Worm (Caenorhabditis elegans): ENCODE results near the gene R05G9.5.

The R05G9.5 gene

DNA sequence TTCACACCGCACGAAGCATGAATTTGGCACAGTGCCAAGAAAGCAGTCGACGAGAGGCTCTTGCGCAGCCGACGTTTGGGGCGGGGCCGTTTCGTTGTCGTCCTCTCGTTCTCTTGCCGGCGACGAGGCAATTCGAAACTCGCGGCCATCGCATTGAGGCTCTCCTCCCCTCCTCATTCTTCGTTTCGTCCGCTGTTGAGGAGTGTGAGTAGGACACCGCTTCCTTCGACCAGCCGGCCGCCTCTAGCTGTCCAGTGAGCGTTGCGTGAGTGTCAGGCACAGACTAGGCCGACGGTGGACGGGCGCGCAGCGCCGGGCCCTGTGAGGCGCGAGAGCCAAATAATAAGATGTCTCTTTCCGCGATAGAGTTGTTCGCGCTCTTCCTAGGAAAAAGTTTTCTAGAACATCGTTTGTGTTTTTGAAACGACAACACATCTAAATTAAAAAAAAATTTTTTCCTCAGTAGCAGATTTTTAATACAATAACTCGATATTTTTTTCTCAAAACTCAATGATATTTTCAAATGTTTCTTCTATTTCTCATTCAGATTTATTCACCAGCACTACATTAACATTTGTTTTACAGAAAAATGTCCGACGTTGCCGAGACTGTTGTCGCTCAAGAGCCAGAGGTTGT lies 8.1 kb downstream of the R05G9.5 start, which contains the start of the genes T28D9.11 and T28D9.1:
TSS of gene T28D9.11 (minus strand) at position 177 of the 636 bp plus-strand sequence.
TSS of gene T28D9.1 (plus strand) at position 586 of the 636 bp plus-strand sequence.
- TF ChIP-seq hmbx-1 (tag; optimal IDR thresholded peaks at IDR 0.05) (no peak), pes-1 (GFP tag; IDR thresholded peaks at IDR 0.05) (peak; percentile 60; the same call in 1 of the 2 replicates), tra-4 (tag; optimal IDR thresholded peaks at IDR 0.05) (no peak), B0310.2 (tag; optimal IDR thresholded peaks at IDR 0.05) (peak; percentile 72), sea-1 (GFP tag; conservative IDR thresholded peaks at IDR 0.05) (no peak), scrt-1 (GFP tag; IDR thresholded peaks at IDR 0.05) (0 out of 2 replicates have a peak, but pooled peaks have one; percentile 59), hmg-4 (GFP tag; optimal IDR thresholded peaks at IDR 0.05) (peak; percentile 80), aly-1 (tag; optimal IDR thresholded peaks at IDR 0.05) (peak; percentile 24), ceh-13 (GFP tag; optimal IDR thresholded peaks at IDR 0.05) (no peak), ceh-36 (tag; optimal IDR thresholded peaks at IDR 0.05) (no peak), F13C5.2 (tag; optimal IDR thresholded peaks at IDR 0.05) (no peak), tbx-37 (GFP tag; conservative IDR thresholded peaks at IDR 0.05) (peak; percentile 39; the same call in 1 of the 2 replicates), ama-1 (optimal IDR thresholded peaks at IDR 0.05) (no peak), flt-1 (GFP tag; IDR thresholded peaks at IDR 0.05) (peak; percentile 33; the same call in 1 of the 2 replicates), ets-7 (tag; optimal IDR thresholded peaks at IDR 0.05) (no peak), hnd-1 (tag; optimal IDR thresholded peaks at IDR 0.05) (no peak), tbx-11 (GFP tag; IDR thresholded peaks at IDR 0.05) (no peak)

DNA sequence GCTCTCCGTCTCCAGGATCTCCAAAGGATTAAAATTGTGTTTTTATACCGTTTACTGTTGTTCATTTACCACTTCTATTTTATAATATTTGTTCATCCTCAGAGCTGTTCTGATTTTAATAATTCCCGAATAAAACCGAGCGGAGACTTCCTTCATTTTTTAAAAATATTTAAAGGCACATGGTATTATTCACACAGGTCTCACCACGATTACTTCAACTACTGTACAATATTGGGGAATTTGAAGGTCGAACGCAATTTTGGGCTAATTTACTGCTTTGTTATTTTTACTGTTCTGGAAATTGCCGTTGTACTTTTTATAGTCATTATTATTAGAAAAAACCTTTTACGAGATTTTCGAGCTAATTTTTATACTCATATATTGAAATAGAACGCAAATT lies 8.9 kb downstream of the R05G9.5 start:
- TF ChIP-seq scrt-1 (GFP tag; IDR thresholded peaks at IDR 0.05) (no peak), tbx-37 (GFP tag; conservative IDR thresholded peaks at IDR 0.05) (no peak), aly-1 (tag; optimal IDR thresholded peaks at IDR 0.05) (no peak), F13C5.2 (tag; optimal IDR thresholded peaks at IDR 0.05) (no peak)

DNA sequence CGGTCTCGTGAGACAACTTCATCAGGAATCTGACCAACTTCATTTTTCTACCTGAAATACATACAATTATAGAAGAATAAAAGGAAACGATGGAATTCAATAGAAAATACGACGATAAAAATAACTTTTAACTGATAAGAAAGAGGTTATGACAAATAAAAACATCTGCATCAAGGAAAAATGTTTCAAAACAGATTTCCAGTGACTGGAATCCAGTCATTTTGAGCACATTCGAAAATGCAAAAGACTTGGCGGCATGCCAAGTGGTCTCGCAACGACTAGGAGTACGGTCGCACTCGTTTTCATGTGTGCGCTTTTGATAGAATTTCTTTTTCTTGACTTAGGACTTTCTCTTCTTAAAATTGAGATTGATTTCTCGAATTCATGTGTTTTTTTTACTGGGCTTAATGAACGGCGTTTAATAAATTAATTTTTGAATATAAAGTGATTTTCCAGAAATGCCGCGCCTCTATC lies 10.3 kb downstream of the R05G9.5 start, which contains the start of the genes snr-3 and rsp-5:
TSS of gene snr-3 (minus strand) at position 51 of the 474 bp plus-strand sequence.
TSS of gene rsp-5 (plus strand) at position 455 of the 474 bp plus-strand sequence.
- no peak for TF ChIP-seq ets-7 (tag; optimal IDR thresholded peaks at IDR 0.05)
- TF ChIP-seq hnd-1 (tag; optimal IDR thresholded peaks at IDR 0.05): no peak
- no peak for TF ChIP-seq aly-1 (tag; optimal IDR thresholded peaks at IDR 0.05)
- no peak for TF ChIP-seq tra-4 (tag; optimal IDR thresholded peaks at IDR 0.05)
- TF ChIP-seq flt-1 (GFP tag; IDR thresholded peaks at IDR 0.05): no peak

- no peak for TF ChIP-seq tra-4 (tag; optimal IDR thresholded peaks at IDR 0.05)
- TF ChIP-seq hnd-1 (tag; optimal IDR thresholded peaks at IDR 0.05): no peak
- TF ChIP-seq tbx-37 (GFP tag; conservative IDR thresholded peaks at IDR 0.05): no peak
- no peak for TF ChIP-seq scrt-1 (GFP tag; IDR thresholded peaks at IDR 0.05)
- TF ChIP-seq ceh-36 (tag; optimal IDR thresholded peaks at IDR 0.05): no peak
- TF ChIP-seq flt-1 (GFP tag; IDR thresholded peaks at IDR 0.05): no peak
- TF ChIP-seq F13C5.2 (tag; optimal IDR thresholded peaks at IDR 0.05): no peak
- no peak for TF ChIP-seq ets-7 (tag; optimal IDR thresholded peaks at IDR 0.05)
- TF ChIP-seq B0310.2 (tag; optimal IDR thresholded peaks at IDR 0.05): no peak
- TF ChIP-seq aly-1 (tag; optimal IDR thresholded peaks at IDR 0.05): no peak
- TF ChIP-seq ama-1 (optimal IDR thresholded peaks at IDR 0.05): no peak
- TF ChIP-seq sea-1 (GFP tag; conservative IDR thresholded peaks at IDR 0.05): no peak
- no peak for TF ChIP-seq pes-1 (GFP tag; IDR thresholded peaks at IDR 0.05)
- no peak for TF ChIP-seq ceh-13 (GFP tag; optimal IDR thresholded peaks at IDR 0.05)
- no peak for TF ChIP-seq hmbx-1 (tag; optimal IDR thresholded peaks at IDR 0.05)
- no peak for TF ChIP-seq tbx-11 (GFP tag; IDR thresholded peaks at IDR 0.05)
- no peak for TF ChIP-seq hmg-4 (GFP tag; optimal IDR thresholded peaks at IDR 0.05)
These were observed 13.7 kb downstream of the R05G9.5 start for ce11 chrII:6486344-6486743.

DNA sequence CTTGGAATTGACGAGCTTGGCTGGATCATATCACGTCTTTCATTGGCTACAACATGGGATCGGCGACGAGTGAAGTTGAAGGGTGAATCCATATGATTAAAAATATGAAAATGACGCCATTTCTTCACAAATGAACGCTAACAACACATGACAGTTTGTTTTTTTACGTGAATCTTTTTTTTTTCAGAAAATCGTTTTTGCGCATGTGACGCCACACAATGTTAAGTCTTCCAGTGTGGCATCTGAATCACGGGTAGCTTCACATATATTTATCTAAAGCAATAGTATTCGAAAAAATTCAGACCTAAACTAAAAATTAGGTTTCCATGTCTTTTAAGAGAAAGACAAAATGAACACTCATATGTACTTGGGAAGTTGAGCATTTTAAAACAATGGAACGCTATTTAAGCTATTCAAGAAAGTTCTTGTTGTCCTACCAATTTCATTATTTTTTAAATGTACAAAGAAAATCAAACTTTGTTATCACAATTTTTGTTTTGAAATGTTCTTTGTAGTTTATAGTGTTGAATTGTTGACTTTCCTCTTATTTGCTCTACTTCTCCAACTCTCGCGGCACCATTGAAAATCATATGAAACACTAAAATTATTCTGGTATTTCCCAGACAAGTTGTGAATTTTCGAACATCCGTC lies 15.1 kb downstream of the R05G9.5 start, which contains the start of the genes lido-16 and plpp-1.2:
TSS of gene lido-16 (minus strand) at position 101 of the 651 bp plus-strand sequence.
TSS of gene plpp-1.2 (plus strand) at position 601 of the 651 bp plus-strand sequence.
- TF ChIP-seq sea-1 (GFP tag; conservative IDR thresholded peaks at IDR 0.05) (no peak), tbx-11 (GFP tag; IDR thresholded peaks at IDR 0.05) (no peak), aly-1 (tag; optimal IDR thresholded peaks at IDR 0.05) (no peak), ceh-36 (tag; optimal IDR thresholded peaks at IDR 0.05) (no peak), hmg-4 (GFP tag; optimal IDR thresholded peaks at IDR 0.05) (no peak), ets-7 (tag; optimal IDR thresholded peaks at IDR 0.05) (no peak), ceh-13 (GFP tag; optimal IDR thresholded peaks at IDR 0.05) (no peak), tra-4 (tag; optimal IDR thresholded peaks at IDR 0.05) (no peak), flt-1 (GFP tag; IDR thresholded peaks at IDR 0.05) (no peak), F13C5.2 (tag; optimal IDR thresholded peaks at IDR 0.05) (no peak), ama-1 (optimal IDR thresholded peaks at IDR 0.05) (no peak), tbx-37 (GFP tag; conservative IDR thresholded peaks at IDR 0.05) (no peak), B0310.2 (tag; optimal IDR thresholded peaks at IDR 0.05) (no peak), hmbx-1 (tag; optimal IDR thresholded peaks at IDR 0.05) (no peak), scrt-1 (GFP tag; IDR thresholded peaks at IDR 0.05) (no peak), pes-1 (GFP tag; IDR thresholded peaks at IDR 0.05) (no peak)

ce11 chrII:6482762-6483161 lies 17.3 kb downstream of the R05G9.5 start:
- TF ChIP-seq ceh-13 (GFP tag; optimal IDR thresholded peaks at IDR 0.05) (no peak), hmbx-1 (tag; optimal IDR thresholded peaks at IDR 0.05) (no peak), tra-4 (tag; optimal IDR thresholded peaks at IDR 0.05) (no peak), aly-1 (tag; optimal IDR thresholded peaks at IDR 0.05) (no peak), ets-7 (tag; optimal IDR thresholded peaks at IDR 0.05) (no peak), tbx-37 (GFP tag; conservative IDR thresholded peaks at IDR 0.05) (no peak), ama-1 (optimal IDR thresholded peaks at IDR 0.05) (no peak), sea-1 (GFP tag; conservative IDR thresholded peaks at IDR 0.05) (no peak), flt-1 (GFP tag; IDR thresholded peaks at IDR 0.05) (no peak), tbx-11 (GFP tag; IDR thresholded peaks at IDR 0.05) (no peak), hnd-1 (tag; optimal IDR thresholded peaks at IDR 0.05) (no peak), scrt-1 (GFP tag; IDR thresholded peaks at IDR 0.05) (no peak), F13C5.2 (tag; optimal IDR thresholded peaks at IDR 0.05) (no peak)
